Worm (Caenorhabditis elegans) whole organism, L2 larva: ENCODE measurements around the gene egl-15.

Source experiments
- F13H6.1 ChIP-seq: sonication (generic microtip); optimal IDR thresholded peaks from 2 replicates; lab custom pipeline; 2016; ENCODE audit warnings: missing genetic modification characterization, missing compliant biosample characterization
- aly-2 ChIP-seq: fragments of 150-350 bp; optimal IDR thresholded peaks from 2 replicates; lab custom pipeline; 2014; ENCODE audit warnings: missing biosample characterization, missing genetic modification characterization
- blmp-1 ChIP-seq: sonication (generic microtip); optimal IDR thresholded peaks from 2 replicates; lab custom pipeline; 2017; ENCODE audit warnings: missing genetic modification characterization, mild to moderate bottlenecking, missing compliant biosample characterization, antibody characterized with exemption, moderate library complexity; ENCODE audit not compliant: insufficient read depth
- egl-27 ChIP-seq: sonication (generic microtip); optimal IDR thresholded peaks from 3 replicates; lab custom pipeline; 2017; ENCODE audit warnings: missing biosample characterization, missing genetic modification reagents, missing genetic modification characterization
- elt-1 ChIP-seq: fragments of 150-350 bp; optimal IDR thresholded peaks from 2 replicates; lab custom pipeline; 2014; ENCODE audit warnings: missing biosample characterization, missing genetic modification characterization
- fos-1 ChIP-seq: fragments of 150-350 bp; optimal IDR thresholded peaks from 2 replicates; lab custom pipeline; 2014; ENCODE audit warnings: missing biosample characterization, missing genetic modification characterization
- mdl-1 ChIP-seq, 2 experiments: fragments of 150-350 bp in 1 of 2; sonication (generic microtip) in 1 of 2; optimal IDR thresholded peaks; 2 replicates each; lab custom pipeline; 2017; ENCODE audit warnings: missing biosample characterization in 2 of 2, missing genetic modification characterization in 2 of 2
- nhr-10 ChIP-seq: sonication (generic microtip); optimal IDR thresholded peaks from 2 replicates; lab custom pipeline; 2017; ENCODE audit warnings: missing biosample characterization, missing genetic modification characterization
- nhr-11 ChIP-seq: fragments of 150-350 bp; optimal IDR thresholded peaks from 2 replicates; lab custom pipeline; 2014; ENCODE audit warnings: missing biosample characterization, missing genetic modification characterization
- nhr-77 ChIP-seq: fragments of 150-350 bp; optimal IDR thresholded peaks from 2 replicates; lab custom pipeline; 2014; ENCODE audit warnings: missing biosample characterization, missing genetic modification characterization
- snpc-4 ChIP-seq: fragments of 150-350 bp; optimal IDR thresholded peaks from 2 replicates; lab custom pipeline; 2014; ENCODE audit warnings: missing biosample characterization, missing genetic modification characterization
- unc-62 ChIP-seq: fragments of 150-350 bp; optimal IDR thresholded peaks from 2 replicates; lab custom pipeline; 2014; ENCODE audit warnings: missing biosample characterization, missing genetic modification reagents, missing genetic modification characterization
- zag-1 ChIP-seq: fragments of 150-350 bp; optimal IDR thresholded peaks from 2 replicates; lab custom pipeline; 2014; ENCODE audit warnings: missing biosample characterization, missing genetic modification characterization
- ztf-11 ChIP-seq: sonication (generic microtip); optimal IDR thresholded peaks from 2 replicates; lab custom pipeline; 2017; ENCODE audit warnings: missing biosample characterization, missing genetic modification characterization

- no peak for TF ChIP-seq snpc-4
- TF ChIP-seq fos-1 (tag; lab: Kevin White, UChicago): no peak
- TF ChIP-seq nhr-77 (tag; lab: Kevin White, UChicago): no peak
- TF ChIP-seq F13H6.1: no peak
- TF ChIP-seq blmp-1 (tag; lab: Kevin White, UChicago): no peak
- TF ChIP-seq nhr-11: no peak
- TF ChIP-seq ztf-11 (tag; lab: Kevin White, UChicago): no peak
- TF ChIP-seq nhr-10: no peak
- no peak for TF ChIP-seq aly-2 (tag; lab: Kevin White, UChicago)
- TF ChIP-seq mdl-1 (tag; optimal IDR thresholded peaks at IDR 0.05; lab: Kevin White, UChicago): no peak
- no peak for TF ChIP-seq egl-27
- TF ChIP-seq unc-62 (GFP tag; lab: Kevin White, UChicago): no peak
- no peak for TF ChIP-seq zag-1 (tag; lab: Kevin White, UChicago)
- no peak for TF ChIP-seq elt-1 (tag; lab: Kevin White, UChicago)
Measured at ce11 chrX:11008954-11009353, 7.2 kb upstream of the egl-15 start, which contains the start of gene ttr-31.
